Worm (Caenorhabditis elegans) whole organism, L4 larva: ENCODE results near the gene K08F4.3.
A peak's percentile ranks its signal among the peaks of the same experiment; 100 is the strongest.

Source experiments
- R02D3.7 ChIP-seq: fragments of 150-350 bp; sonication (generic microtip); optimal IDR thresholded peaks from 3 replicates; lab custom pipeline; 2014; ENCODE audit warnings: missing biosample characterization, missing genetic modification characterization
- Y105C5A.15 ChIP-seq: fragments of 200-800 bp; sonication (Bioruptor generic); IDR thresholded peaks from 2 replicates; pipeline ENCODE4 v1.3.6; 2022; ENCODE audit warnings: missing genetic modification characterization, missing compliant biosample characterization
- Y48G9A.11 ChIP-seq: fragments of 200-800 bp; sonication (Bioruptor generic); IDR thresholded peaks from 2 replicates; pipeline ENCODE4 v1.3.6; 2022; ENCODE audit warnings: missing genetic modification reagents, missing genetic modification characterization, missing compliant biosample characterization
- aha-1 ChIP-seq: fragments of 150-350 bp; peaks from one replicate; lab custom pipeline; 2014; ENCODE audit warnings: missing biosample characterization, missing genetic modification characterization
- ceh-28 ChIP-seq: fragments of 150-350 bp; optimal IDR thresholded peaks from 2 replicates; lab custom pipeline; 2014; ENCODE audit warnings: missing biosample characterization, missing genetic modification reagents, missing genetic modification characterization
- ceh-62 ChIP-seq: sonication (generic microtip); optimal IDR thresholded peaks from 2 replicates; lab custom pipeline; 2017; ENCODE audit warnings: missing biosample characterization, missing genetic modification characterization
- cey-2 ChIP-seq: sonication (generic microtip); optimal IDR thresholded peaks from 3 replicates; lab custom pipeline; 2017; ENCODE audit warnings: missing genetic modification characterization, mild to moderate bottlenecking, missing compliant biosample characterization, antibody characterized with exemption, borderline replicate concordance; ENCODE audit not compliant: insufficient read depth
- dmd-9 ChIP-seq: fragments of 200-800 bp; sonication (Bioruptor generic); IDR thresholded peaks from 2 replicates; pipeline ENCODE4 v1.3.6; 2022; ENCODE audit warnings: missing genetic modification reagents, missing genetic modification characterization, missing compliant biosample characterization
- lim-7 ChIP-seq: fragments of 200-800 bp; sonication (Bioruptor generic); IDR thresholded peaks from 2 replicates; pipeline ENCODE4 v1.3.6; 2022; ENCODE audit warnings: missing genetic modification characterization, missing compliant biosample characterization
- lin-38 ChIP-seq: fragments of 200-800 bp; sonication (Bioruptor generic); IDR thresholded peaks from 2 replicates; pipeline ENCODE4 v1.3.6; 2022; ENCODE audit warnings: missing genetic modification reagents, missing genetic modification characterization, missing compliant biosample characterization
- madf-5 ChIP-seq, 2 experiments: fragments of 200-800 bp; sonication (Bioruptor generic); IDR thresholded peaks; 2 replicates each; pipeline ENCODE4 v1.3.6; 2022; ENCODE audit warnings: missing compliant biosample characterization in 2 of 2, missing genetic modification characterization in 2 of 2
- madf-9 ChIP-seq: fragments of 200-800 bp; sonication (Bioruptor generic); conservative IDR thresholded peaks from 2 replicates; pipeline ENCODE4 v1.3.6; 2022; ENCODE audit warnings: missing genetic modification reagents, missing genetic modification characterization, missing compliant biosample characterization
- mep-1 ChIP-seq: fragments of 150-350 bp; sonication (generic microtip); optimal IDR thresholded peaks from 3 replicates; lab custom pipeline; 2014; ENCODE audit warnings: missing biosample characterization, missing genetic modification characterization
- mes-2 ChIP-seq: sonication (generic microtip); optimal IDR thresholded peaks from 2 replicates; lab custom pipeline; 2016; ENCODE audit warnings: missing genotype, mild to moderate bottlenecking, missing genetic modification characterization, missing compliant biosample characterization; ENCODE audit not compliant: poor library complexity, severe bottlenecking
- mxl-3 ChIP-seq: fragments of 200-800 bp; sonication (Bioruptor generic); optimal IDR thresholded peaks from 2 replicates; lab custom pipeline; 2018; ENCODE audit warnings: mild to moderate bottlenecking, missing genetic modification characterization, missing compliant biosample characterization
- nhr-102 ChIP-seq: sonication (generic microtip); optimal IDR thresholded peaks from 2 replicates; lab custom pipeline; 2016; ENCODE audit warnings: mild to moderate bottlenecking, missing genetic modification characterization, moderate library complexity, missing compliant biosample characterization
- nhr-237 ChIP-seq: sonication (generic microtip); optimal IDR thresholded peaks from 2 replicates; lab custom pipeline; 2017; ENCODE audit warnings: missing biosample characterization, missing genetic modification characterization
- nhr-76 ChIP-seq: fragments of 150-350 bp; optimal IDR thresholded peaks from 2 replicates; lab custom pipeline; 2014; ENCODE audit warnings: missing biosample characterization, missing genetic modification characterization
- sdz-12 ChIP-seq: fragments of 200-800 bp; sonication (Bioruptor generic); optimal IDR thresholded peaks from 2 replicates; lab custom pipeline; 2018; ENCODE audit warnings: mild to moderate bottlenecking, missing genetic modification characterization, missing compliant biosample characterization
- snpc-1.2 ChIP-seq: fragments of 200-800 bp; sonication (Bioruptor generic); IDR thresholded peaks from 2 replicates; pipeline ENCODE4 v1.3.6; 2022; ENCODE audit warnings: missing genetic modification reagents, missing genetic modification characterization, missing compliant biosample characterization
- unc-62 ChIP-seq, 3 experiments: fragments of 150-350 bp in 1 of 3; sonication (generic microtip); optimal IDR thresholded peaks in 2 of 3; peaks in 1 of 3; 1 replicate in 1 of 3; 2 replicates in 2 of 3; lab custom pipeline; 2014 to 2017; ENCODE audit warnings: missing biosample characterization in 3 of 3, missing genetic modification characterization in 3 of 3, missing genetic modification reagents in 3 of 3, missing genotype in 1 of 3

K08F4.3 gene

ce11 chrIV:10177779-10178178 lies 48.7 kb downstream of the K08F4.3 start, which contains the start of gene mspn-1:
Gene mspn-1, plus strand, starts transcription at chrIV:10177968.
- TF ChIP-seq snpc-1.2 (peak; percentile 71), lin-38 (0 out of 2 replicates have a peak, but pooled peaks have one; percentile 41), nhr-76 (tag; lab: Kevin White, UChicago) (no peak), R02D3.7 (tag; lab: Kevin White, UChicago) (no peak), sdz-12 (GFP tag; lab: Kevin White, UChicago) (no peak), mes-2 (tag; lab: Kevin White, UChicago) (peak; percentile 5), ceh-62 (tag; lab: Kevin White, UChicago) (no peak), madf-9 (GFP tag; lab: Robert Waterston, UW) (no peak), madf-5 (GFP tag; IDR thresholded peaks at IDR 0.05; lab: Robert Waterston, UW) (0 out of 4 replicates have a peak, but pooled peaks of 1 of the 2 experiments have one; percentile 12), Y48G9A.11 (GFP tag; lab: Robert Waterston, UW) (no peak), Y105C5A.15 (GFP tag; lab: Robert Waterston, UW) (no peak), ceh-28 (tag; lab: Kevin White, UChicago) (no peak), dmd-9 (GFP tag; lab: Robert Waterston, UW) (no peak), nhr-237 (no peak), unc-62 (GFP tag; optimal IDR thresholded peaks at IDR 0.05 in 1 of 2; lab: Kevin White, UChicago) (no peak), unc-62 (tag; optimal IDR thresholded peaks at IDR 0.05; lab: Kevin White, UChicago) (no peak), aha-1 (tag; lab: Kevin White, UChicago) (no peak), mxl-3 (GFP tag; lab: Kevin White, UChicago) (no peak), nhr-102 (tag; lab: Kevin White, UChicago) (no peak), cey-2 (no peak), lim-7 (no peak), mep-1 (no peak)
